Fruit fly (Drosophila melanogaster): ENCODE data around the gene GCC88.

DNA sequence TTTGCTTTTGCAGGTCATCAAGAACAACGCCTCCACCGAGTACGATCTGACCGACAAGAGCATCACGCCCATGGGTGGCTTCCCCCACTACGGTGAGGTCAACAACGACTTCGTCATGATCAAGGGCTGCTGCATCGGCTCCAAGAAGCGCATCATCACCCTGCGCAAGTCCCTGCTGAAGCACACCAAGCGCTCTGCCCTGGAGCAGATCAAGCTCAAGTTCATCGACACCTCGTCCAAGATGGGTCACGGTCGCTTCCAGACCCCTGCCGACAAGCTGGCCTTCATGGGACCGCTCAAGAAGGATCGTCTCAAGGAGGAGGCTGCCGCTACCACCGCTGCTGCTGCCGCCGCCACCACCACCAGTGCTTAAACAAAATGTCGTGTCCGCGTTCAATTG is 5.9 kb downstream of the GCC88 start:
- TF ChIP-seq psq (optimal IDR thresholded peaks at IDR 0.05) (no peak), h (optimal IDR thresholded peaks at IDR 0.05) (no peak), Sin3A (optimal IDR thresholded peaks at IDR 0.05) (no peak), insv (optimal IDR thresholded peaks at IDR 0.05) (no peak)
